Worm (Caenorhabditis elegans) whole organism, late embryonic: ENCODE data around the gene pst-1.

Experiments
- ama-1 ChIP-seq: fragments of 150-350 bp; optimal IDR thresholded peaks from 2 replicates; lab custom pipeline; 2014
- ceh-31 ChIP-seq: sonication (generic microtip); optimal IDR thresholded peaks from 2 replicates; lab custom pipeline; 2016; ENCODE audit warnings: missing genetic modification characterization, missing compliant biosample characterization
- ceh-9 ChIP-seq: sonication (generic microtip); optimal IDR thresholded peaks from 2 replicates; lab custom pipeline; 2016; ENCODE audit warnings: mild to moderate bottlenecking, missing genetic modification characterization, inconsistent platforms, missing compliant biosample characterization
- eyg-1 ChIP-seq: sonication (generic microtip); optimal IDR thresholded peaks from 2 replicates; lab custom pipeline; 2016; ENCODE audit warnings: missing genotype, missing genetic modification characterization, missing compliant biosample characterization
- fkh-10 ChIP-seq: fragments of 150-350 bp; optimal IDR thresholded peaks from 2 replicates; lab custom pipeline; 2014; ENCODE audit warnings: missing biosample characterization, missing genetic modification reagents, missing genetic modification characterization
- hlh-8 ChIP-seq: sonication (generic microtip); optimal IDR thresholded peaks from 2 replicates; lab custom pipeline; 2016; ENCODE audit warnings: missing genotype, missing genetic modification characterization, missing compliant biosample characterization
- nhr-11 ChIP-seq: fragments of 150-350 bp; optimal IDR thresholded peaks from 2 replicates; lab custom pipeline; 2014; ENCODE audit warnings: missing biosample characterization, missing genetic modification characterization
- pag-3 ChIP-seq: sonication (generic microtip); optimal IDR thresholded peaks from 2 replicates; lab custom pipeline; 2016; ENCODE audit warnings: missing compliant biosample characterization, missing genetic modification characterization, borderline replicate concordance
- pha-4 ChIP-seq: fragments of 150-350 bp; optimal IDR thresholded peaks from 2 replicates; lab custom pipeline; 2018; ENCODE audit warnings: missing biosample characterization, missing genetic modification reagents, missing genetic modification characterization
- pqm-1 ChIP-seq: sonication (generic microtip); optimal IDR thresholded peaks from 2 replicates; lab custom pipeline; 2016; ENCODE audit warnings: missing genetic modification characterization, missing compliant biosample characterization
- unc-3 ChIP-seq, 2 experiments: fragments of 200-800 bp in 1 of 2; sonication (Bioruptor generic) in 1 of 2; sonication (generic microtip) in 1 of 2; conservative IDR thresholded peaks in 1 of 2; optimal IDR thresholded peaks in 1 of 2; 2 replicates each; pipeline versions ENCODE4 v1.3.6 to Lab custom; 2016 to 2022; ENCODE audit warnings: missing compliant biosample characterization in 2 of 2, missing genetic modification characterization in 2 of 2, missing genetic modification reagents in 1 of 2
- ztf-16 ChIP-seq: sonication (generic microtip); optimal IDR thresholded peaks from 2 replicates; lab custom pipeline; 2017; ENCODE audit warnings: missing genetic modification characterization, missing compliant biosample characterization

ce11 chrV:5927347-5927746 is 15.9 kb upstream of the pst-1 start, which contains the start of gene srsx-17:
- TF ChIP-seq pqm-1 (tag; lab: Kevin White, UChicago) (no peak), unc-3 (GFP tag; conservative IDR thresholded peaks at IDR 0.05; lab: Robert Waterston, UW) (no peak), unc-3 (tag; optimal IDR thresholded peaks at IDR 0.05; lab: Kevin White, UChicago) (no peak), ceh-9 (no peak), pha-4 (tag; lab: Kevin White, UChicago) (no peak), eyg-1 (tag; lab: Kevin White, UChicago) (no peak), nhr-11 (tag; lab: Kevin White, UChicago) (no peak), ama-1 (no peak), ceh-31 (tag; lab: Kevin White, UChicago) (no peak), ztf-16 (no peak), pag-3 (tag; lab: Kevin White, UChicago) (no peak), hlh-8 (tag; lab: Kevin White, UChicago) (no peak), fkh-10 (GFP tag; lab: Kevin White, UChicago) (no peak)
